Fruit fly (Drosophila melanogaster): ENCODE data around the gene mtSSB.

The mtSSB gene

dm6 chr3R:16242461-16242934, 37.4 kb upstream of the mtSSB start (continued):
- TF ChIP-seq D (optimal IDR thresholded peaks at IDR 0.05) (peak; percentile 96), D (GFP tag; optimal IDR thresholded peaks at IDR 0.05) (peak; percentile 20), Bgb (GFP tag; IDR thresholded peaks at IDR 0.05; ENCODE audit: partially characterized antibody) (no peak), NK7.1 (GFP tag; optimal IDR thresholded peaks at IDR 0.05) (peak; percentile 36), wek (GFP tag; optimal IDR thresholded peaks at IDR 0.05) (peak; percentile 10), CG7357 (GFP tag; IDR thresholded peaks at IDR 0.05) (no peak), Blimp-1 (GFP tag; optimal IDR thresholded peaks at IDR 0.05) (peak; percentile 5), gem (tag; optimal IDR thresholded peaks at IDR 0.05) (no peak), zfh2 (GFP tag; optimal IDR thresholded peaks at IDR 0.05) (no peak), sc (optimal IDR thresholded peaks at IDR 0.05) (no peak), sc (GFP tag; optimal IDR thresholded peaks at IDR 0.05) (no peak), Opbp (GFP tag; IDR thresholded peaks at IDR 0.05; ENCODE audit: partially characterized antibody) (no peak), chif (GFP tag; optimal IDR thresholded peaks at IDR 0.05) (no peak), Dref (GFP tag; IDR thresholded peaks at IDR 0.05) (no peak), CG14860 (GFP tag; IDR thresholded peaks at IDR 0.05; ENCODE audit: partially characterized antibody) (no peak), abd-A (tag; optimal IDR thresholded peaks at IDR 0.05) (peak; percentile 99), CG4730 (GFP tag; IDR thresholded peaks at IDR 0.05) (no peak), CG7963 (GFP tag; IDR thresholded peaks at IDR 0.05; ENCODE audit: partially characterized antibody) (no peak), Neu2 (GFP tag; optimal IDR thresholded peaks at IDR 0.05; ENCODE audit: borderline replicate concordance) (no peak), repo (GFP tag; optimal IDR thresholded peaks at IDR 0.05) (no peak), CG7372 (GFP tag; IDR thresholded peaks at IDR 0.05) (no peak), chn (GFP tag; optimal IDR thresholded peaks at IDR 0.05) (peak; percentile 68), crp (GFP tag; optimal IDR thresholded peaks at IDR 0.05) (peak in 1 of 2 experiments; percentile 41), Rfx (GFP tag; IDR thresholded peaks at IDR 0.05) (no peak), Dbx (GFP tag; IDR thresholded peaks at IDR 0.05) (no peak), Meics (GFP tag; optimal IDR thresholded peaks at IDR 0.05) (peak; percentile 44), lbe (GFP tag; optimal IDR thresholded peaks at IDR 0.05) (peak; percentile 72), knrl (GFP tag; IDR thresholded peaks at IDR 0.05; ENCODE audit: partially characterized antibody) (no peak), Bteb2 (GFP tag; optimal IDR thresholded peaks at IDR 0.05) (no peak), Stat92E (GFP tag; optimal IDR thresholded peaks at IDR 0.05) (peak in 2 of 3 experiments; percentile 54 to 93), dimm (GFP tag; IDR thresholded peaks at IDR 0.05) (no peak), CG2120 (GFP tag; optimal IDR thresholded peaks at IDR 0.05) (no peak), az2 (GFP tag; optimal IDR thresholded peaks at IDR 0.05) (no peak), CG15479 (GFP tag; optimal IDR thresholded peaks at IDR 0.05) (peak; percentile 96), ftz-f1 (GFP tag; optimal IDR thresholded peaks at IDR 0.05) (peak; percentile 98), CG2678 (tag; optimal IDR thresholded peaks at IDR 0.05) (peak; percentile 29), pan (optimal IDR thresholded peaks at IDR 0.05) (no peak), pan (GFP tag; optimal IDR thresholded peaks at IDR 0.05 in 1 of 2, IDR thresholded peaks at IDR 0.05 in 1 of 2) (no peak), hbn (GFP tag; IDR thresholded peaks at IDR 0.05; ENCODE audit: partially characterized antibody) (no peak), CG2202 (tag; optimal IDR thresholded peaks at IDR 0.05) (no peak), lola (GFP tag; optimal IDR thresholded peaks at IDR 0.05) (no peak), CG8281 (tag; optimal IDR thresholded peaks at IDR 0.05) (peak; percentile 20), CG4328 (GFP tag; optimal IDR thresholded peaks at IDR 0.05) (peak; percentile 39), Six4 (GFP tag; optimal IDR thresholded peaks at IDR 0.05) (no peak), nerfin-1 (tag; optimal IDR thresholded peaks at IDR 0.05) (peak; percentile 60), ro (GFP tag; IDR thresholded peaks at IDR 0.05) (no peak), CG10431 (GFP tag; optimal IDR thresholded peaks at IDR 0.05) (peak; percentile 34), Dip3 (GFP tag; optimal IDR thresholded peaks at IDR 0.05) (no peak), BtbVII (GFP tag; optimal IDR thresholded peaks at IDR 0.05) (peak; percentile 26), klu (GFP tag; IDR thresholded peaks at IDR 0.05) (no peak)

All from whole organism, embryonic.